Worm (Caenorhabditis elegans) whole organism, midembryonic: ENCODE results near the gene C07H4.1.

Experiments used
- flt-1 ChIP-seq: fragments of 200-800 bp; sonication (Bioruptor generic); IDR thresholded peaks from 2 replicates; pipeline ENCODE4 v1.3.6; 2022; ENCODE audit warnings: missing genetic modification characterization, missing compliant biosample characterization
- ztf-23 ChIP-seq: fragments of 200-800 bp; sonication (Bioruptor generic); IDR thresholded peaks from 2 replicates; pipeline ENCODE4 v1.3.6; 2022; ENCODE audit warnings: missing genetic modification reagents, missing genetic modification characterization, missing compliant biosample characterization

- no peak for TF ChIP-seq ztf-23
- TF ChIP-seq flt-1 (GFP tag; lab: Robert Waterston, UW), result no peak
Observed at ce11 chrII:9093584-9093983, at the start of gene C07H4.1.
